Worm (Caenorhabditis elegans): Measurements from ENCODE around the gene F46E10.2.

F46E10.2 gene

ce11 chrV:6520385-6521080 lies at the start of gene F46E10.2, which contains the start of gene F46E10.18:
Gene F46E10.2 (plus strand): TSS chrV:6520435.
Gene F46E10.18 (plus strand): TSS chrV:6521030.
- no peak for TF ChIP-seq him-1 (tag; optimal IDR thresholded peaks at IDR 0.05)
- no peak for TF ChIP-seq dao-5 (tag; optimal IDR thresholded peaks at IDR 0.05)
- TF ChIP-seq W03F9.2 (tag; optimal IDR thresholded peaks at IDR 0.05) = no peak

- no peak for TF ChIP-seq him-1 (tag; optimal IDR thresholded peaks at IDR 0.05)
- no peak for TF ChIP-seq dao-5 (tag; optimal IDR thresholded peaks at IDR 0.05)
- TF ChIP-seq W03F9.2 (tag; optimal IDR thresholded peaks at IDR 0.05) = no peak
Measured at ce11 chrV:6471208-6471607, 49.0 kb upstream of the F46E10.2 start.

- TF ChIP-seq him-1 (tag; optimal IDR thresholded peaks at IDR 0.05) (no peak), W03F9.2 (tag; optimal IDR thresholded peaks at IDR 0.05) (no peak), dao-5 (tag; optimal IDR thresholded peaks at IDR 0.05) (no peak)
Measured at ce11 chrV:6476026-6476425, 44.2 kb upstream of the F46E10.2 start.

ce11 chrV:6485109-6485508 lies 35.1 kb upstream of the F46E10.2 start:
- TF ChIP-seq W03F9.2 (tag; optimal IDR thresholded peaks at IDR 0.05) = no peak
- TF ChIP-seq dao-5 (tag; optimal IDR thresholded peaks at IDR 0.05) = no peak
- no peak for TF ChIP-seq him-1 (tag; optimal IDR thresholded peaks at IDR 0.05)

ce11 chrV:6487878-6488277 lies 32.4 kb upstream of the F46E10.2 start:
- TF ChIP-seq dao-5 (tag; optimal IDR thresholded peaks at IDR 0.05) = no peak
- TF ChIP-seq him-1 (tag; optimal IDR thresholded peaks at IDR 0.05) = no peak
- no peak for TF ChIP-seq W03F9.2 (tag; optimal IDR thresholded peaks at IDR 0.05)

ce11 chrV:6488849-6489248 lies 31.4 kb upstream of the F46E10.2 start, which contains the start of gene lec-10:
Gene lec-10 (minus strand): TSS chrV:6489120.
- TF ChIP-seq W03F9.2 (tag; optimal IDR thresholded peaks at IDR 0.05) (no peak), dao-5 (tag; optimal IDR thresholded peaks at IDR 0.05) (no peak), him-1 (tag; optimal IDR thresholded peaks at IDR 0.05) (no peak)

- TF ChIP-seq dao-5 (tag; optimal IDR thresholded peaks at IDR 0.05) (no peak), W03F9.2 (tag; optimal IDR thresholded peaks at IDR 0.05) (no peak), him-1 (tag; optimal IDR thresholded peaks at IDR 0.05) (no peak)
Measured at ce11 chrV:6492497-6492896, 27.7 kb upstream of the F46E10.2 start.

ce11 chrV:6493821-6494220 lies 26.4 kb upstream of the F46E10.2 start, which contains the start of gene cpt-6:
Gene cpt-6 (minus strand): TSS chrV:6493921.
- no peak for TF ChIP-seq W03F9.2 (tag; optimal IDR thresholded peaks at IDR 0.05)
- TF ChIP-seq him-1 (tag; optimal IDR thresholded peaks at IDR 0.05) = no peak
- no peak for TF ChIP-seq dao-5 (tag; optimal IDR thresholded peaks at IDR 0.05)

- TF ChIP-seq dao-5 (tag; optimal IDR thresholded peaks at IDR 0.05) (no peak), W03F9.2 (tag; optimal IDR thresholded peaks at IDR 0.05) (no peak), him-1 (tag; optimal IDR thresholded peaks at IDR 0.05) (no peak)
Measured at ce11 chrV:6495353-6495752, 24.9 kb upstream of the F46E10.2 start.

ce11 chrV:6496611-6497158 lies 23.6 kb upstream of the F46E10.2 start, which contains the start of gene dgtr-1:
Gene dgtr-1 (plus strand): TSS chrV:6497108.
- no peak for TF ChIP-seq dao-5 (tag; optimal IDR thresholded peaks at IDR 0.05)
- peak; percentile 23 for TF ChIP-seq W03F9.2 (tag; optimal IDR thresholded peaks at IDR 0.05)
- no peak for TF ChIP-seq him-1 (tag; optimal IDR thresholded peaks at IDR 0.05)

ce11 chrV:6498441-6498840 lies 21.8 kb upstream of the F46E10.2 start:
- no peak for TF ChIP-seq dao-5 (tag; optimal IDR thresholded peaks at IDR 0.05)
- no peak for TF ChIP-seq W03F9.2 (tag; optimal IDR thresholded peaks at IDR 0.05)
- no peak for TF ChIP-seq him-1 (tag; optimal IDR thresholded peaks at IDR 0.05)

ce11 chrV:6498903-6499302 lies 21.3 kb upstream of the F46E10.2 start, which contains the start of gene W01A11.1:
Gene W01A11.1 (plus strand): TSS chrV:6499224.
- TF ChIP-seq him-1 (tag; optimal IDR thresholded peaks at IDR 0.05) (no peak), W03F9.2 (tag; optimal IDR thresholded peaks at IDR 0.05) (no peak), dao-5 (tag; optimal IDR thresholded peaks at IDR 0.05) (no peak)

ce11 chrV:6503158-6503557 lies 17.1 kb upstream of the F46E10.2 start:
- TF ChIP-seq dao-5 (tag; optimal IDR thresholded peaks at IDR 0.05) (no peak), W03F9.2 (tag; optimal IDR thresholded peaks at IDR 0.05) (no peak), him-1 (tag; optimal IDR thresholded peaks at IDR 0.05) (no peak)

ce11 chrV:6504131-6504827 lies 16.0 kb upstream of the F46E10.2 start, which contains the start of gene moc-2:
Gene moc-2 (minus strand): TSS chrV:6504181.
- TF ChIP-seq dao-5 (tag; optimal IDR thresholded peaks at IDR 0.05) (no peak), W03F9.2 (tag; optimal IDR thresholded peaks at IDR 0.05) (no peak), him-1 (tag; optimal IDR thresholded peaks at IDR 0.05) (no peak)
